Worm (Caenorhabditis elegans) whole organism, L4 larva: ENCODE results near the gene oac-22.

Experiments
- Y5F2A.4 ChIP-seq: fragments of 200-800 bp; sonication (Bioruptor generic); optimal IDR thresholded peaks from 2 replicates; lab custom pipeline; 2018; ENCODE audit warnings: mild to moderate bottlenecking, missing genetic modification characterization, missing compliant biosample characterization
- aha-1 ChIP-seq: fragments of 150-350 bp; peaks from one replicate; lab custom pipeline; 2014; ENCODE audit warnings: missing biosample characterization, missing genetic modification characterization
- ces-1 ChIP-seq: fragments of 150-350 bp; sonication (generic microtip); optimal IDR thresholded peaks from 4 replicates; lab custom pipeline; 2014; ENCODE audit warnings: missing biosample characterization, missing genetic modification reagents, missing genetic modification characterization
- fkh-10 ChIP-seq: fragments of 150-350 bp; optimal IDR thresholded peaks from 2 replicates; lab custom pipeline; 2014; ENCODE audit warnings: missing biosample characterization, missing genetic modification reagents, missing genetic modification characterization
- lin-15B ChIP-seq: fragments of 150-350 bp; sonication (generic microtip); optimal IDR thresholded peaks from 3 replicates; lab custom pipeline; 2014; ENCODE audit warnings: missing biosample characterization, missing genetic modification characterization

DNA sequence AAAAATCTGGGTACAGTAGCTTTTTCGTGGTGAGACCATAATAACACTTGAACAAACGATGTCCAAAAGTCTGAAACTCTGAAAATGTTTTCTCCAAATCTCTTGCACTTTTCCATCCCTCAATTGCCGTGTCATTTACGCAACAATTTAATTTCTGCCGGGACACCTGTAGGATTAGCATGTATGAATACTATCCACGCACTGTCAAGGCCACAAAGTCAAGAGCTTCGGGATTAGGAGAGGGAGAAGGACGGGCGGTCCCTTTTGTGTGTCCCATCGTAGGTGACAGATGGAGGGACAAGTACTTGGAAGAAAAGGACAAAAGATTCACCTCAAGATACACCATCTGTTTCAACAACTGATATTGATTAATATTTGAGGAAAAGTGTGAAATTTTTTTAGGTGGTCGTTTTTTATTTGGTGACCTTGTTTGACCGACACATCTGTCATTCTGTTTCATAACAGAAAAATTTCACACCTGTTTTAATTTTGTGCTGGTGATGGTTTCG lies 42.4 kb upstream of the oac-22 start:
- no peak for TF ChIP-seq Y5F2A.4
- no peak for TF ChIP-seq lin-15B (tag; lab: Kevin White, UChicago)
- TF ChIP-seq fkh-10 (GFP tag; lab: Kevin White, UChicago) = no peak
- no peak for TF ChIP-seq ces-1 (GFP tag; lab: Kevin White, UChicago)
- TF ChIP-seq aha-1 (tag; lab: Kevin White, UChicago) = no peak
